Fruit fly (Drosophila melanogaster): Measurements from ENCODE around the gene sog.

The sog gene

DNA sequence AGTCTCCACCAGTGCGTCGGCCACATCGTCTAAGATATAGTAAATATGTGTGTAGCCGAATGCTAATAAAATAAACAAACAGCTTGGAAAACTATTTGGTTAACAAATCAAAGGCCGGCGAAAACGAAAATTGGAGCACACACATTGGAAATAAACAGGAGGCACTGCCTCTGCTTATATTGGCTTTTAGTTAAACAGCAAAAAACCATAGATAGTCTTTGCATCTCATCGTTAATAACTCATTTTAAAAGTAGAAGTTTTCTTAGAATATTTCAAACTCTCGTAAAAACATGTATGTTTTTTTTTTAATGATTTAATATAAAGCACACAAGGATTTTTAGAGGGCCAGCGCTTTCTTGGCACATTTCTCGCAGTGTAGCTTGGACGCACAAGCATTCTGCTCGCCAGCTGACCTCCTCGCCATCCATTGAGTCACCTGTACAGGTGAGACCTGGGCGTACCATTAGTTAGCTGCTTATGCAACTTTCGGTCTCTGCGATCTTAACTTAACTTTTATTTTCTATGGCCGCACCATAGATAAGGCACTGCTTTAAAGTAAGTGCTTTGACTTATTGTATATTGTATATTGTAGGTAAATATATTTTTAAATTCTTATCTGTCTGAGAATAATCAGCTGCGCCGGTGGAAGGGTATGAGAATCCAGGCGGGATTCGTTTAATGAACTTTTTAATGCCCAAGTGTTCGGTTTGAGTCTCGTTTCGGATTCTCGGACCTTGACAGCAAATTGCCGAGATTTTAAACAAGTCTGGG lies 41.3 kb downstream of the sog start (continued):
- TF ChIP-seq CG4617 (GFP tag; optimal IDR thresholded peaks at IDR 0.05; ENCODE audit: borderline replicate concordance) = no peak
- peak; percentile 50 for TF ChIP-seq CG6813 (GFP tag; optimal IDR thresholded peaks at IDR 0.05)
- peak; percentile 44 for TF ChIP-seq nmo (GFP tag; optimal IDR thresholded peaks at IDR 0.05)
- peak; percentile 67 for TF ChIP-seq gem (tag; optimal IDR thresholded peaks at IDR 0.05)
- peak; percentile 9 for TF ChIP-seq D19B (GFP tag; optimal IDR thresholded peaks at IDR 0.05)
- TF ChIP-seq kay (GFP tag; optimal IDR thresholded peaks at IDR 0.05) = peak; percentile 13
- peak; percentile 27; the same call in 1 of the 2 replicates for TF ChIP-seq CG14441 (GFP tag; IDR thresholded peaks at IDR 0.05)
- TF ChIP-seq abd-A (tag; optimal IDR thresholded peaks at IDR 0.05) = no peak
- peak; percentile 18 for TF ChIP-seq dmrt11E (tag; optimal IDR thresholded peaks at IDR 0.05)
- no peak for TF ChIP-seq sim (GFP tag; IDR thresholded peaks at IDR 0.05)
- no peak for TF ChIP-seq CG13624 (GFP tag; optimal IDR thresholded peaks at IDR 0.05)
- TF ChIP-seq croc (GFP tag; conservative IDR thresholded peaks at IDR 0.05) = 0 out of 3 replicates have a peak, but pooled peaks have one; percentile 30
- TF ChIP-seq Ada2b (GFP tag; IDR thresholded peaks at IDR 0.05) = peak; percentile 29; the same call in 1 of the 2 replicates
- TF ChIP-seq Dek (tag; optimal IDR thresholded peaks at IDR 0.05) = no peak
- TF ChIP-seq ci (GFP tag; IDR thresholded peaks at IDR 0.05) = peak; percentile 62; the same call in 2 of the 3 replicates
- TF ChIP-seq Awh (GFP tag; IDR thresholded peaks at IDR 0.05) = peak; percentile 45; the same call in 1 of the 2 replicates
- peak; percentile 49 for TF ChIP-seq HHEX (GFP tag; optimal IDR thresholded peaks at IDR 0.05)
- peak; percentile 54 for TF ChIP-seq CG9727 (GFP tag; optimal IDR thresholded peaks at IDR 0.05)
- peak; percentile 41 for TF ChIP-seq Fer1 (GFP tag; optimal IDR thresholded peaks at IDR 0.05)
- TF ChIP-seq cwo (GFP tag; optimal IDR thresholded peaks at IDR 0.05) = peak; percentile 7
- peak; percentile 53 for TF ChIP-seq CG31441 (GFP tag; IDR thresholded peaks at IDR 0.05)
- TF ChIP-seq Hr51 (GFP tag; optimal IDR thresholded peaks at IDR 0.05) = peak; percentile 7 to 63
- peak; percentile 11 for TF ChIP-seq CG13296 (GFP tag; optimal IDR thresholded peaks at IDR 0.05)
- peak; percentile 41 for TF ChIP-seq CoRest (tag; optimal IDR thresholded peaks at IDR 0.05)
- peak; percentile 13 for TF ChIP-seq Hsf (GFP tag; optimal IDR thresholded peaks at IDR 0.05)
- peak; percentile 32; the same call in 1 of the 2 replicates for TF ChIP-seq E2f2 (GFP tag; IDR thresholded peaks at IDR 0.05)
- peak; percentile 41; the same call in 1 of the 2 replicates for TF ChIP-seq CG32772 (GFP tag; IDR thresholded peaks at IDR 0.05)
- TF ChIP-seq Asciz (GFP tag; optimal IDR thresholded peaks at IDR 0.05) = peak; percentile 22
- TF ChIP-seq gcm2 (GFP tag; optimal IDR thresholded peaks at IDR 0.05) = no peak
- TF ChIP-seq CG11085 (GFP tag; IDR thresholded peaks at IDR 0.05) = no peak
- peak; percentile 38 for TF ChIP-seq stc (GFP tag; IDR thresholded peaks at IDR 0.05)
- peak; percentile 3 for TF ChIP-seq gcm (GFP tag; optimal IDR thresholded peaks at IDR 0.05)
- TF ChIP-seq cad (GFP tag; optimal IDR thresholded peaks at IDR 0.05) = no peak
- peak; percentile 15 for TF ChIP-seq CG7786 (GFP tag; optimal IDR thresholded peaks at IDR 0.05)
- TF ChIP-seq CG2712 (tag; optimal IDR thresholded peaks at IDR 0.05) = peak; percentile 23
- TF ChIP-seq CG9215 (GFP tag; IDR thresholded peaks at IDR 0.05) = peak; percentile 74
- TF ChIP-seq CHES-1-like (GFP tag; optimal IDR thresholded peaks at IDR 0.05) = peak; percentile 13
- TF ChIP-seq CG8281 (tag; optimal IDR thresholded peaks at IDR 0.05) = no peak
- TF ChIP-seq HLHmδ (GFP tag; optimal IDR thresholded peaks at IDR 0.05) = no peak
- peak; percentile 51 for TF ChIP-seq CG7839 (tag; optimal IDR thresholded peaks at IDR 0.05)
- 0 out of 2 replicates have a peak, but pooled peaks have one; percentile 29 for TF ChIP-seq sob (GFP tag; IDR thresholded peaks at IDR 0.05)
- peak; percentile 42 for TF ChIP-seq Hmr (GFP tag; optimal IDR thresholded peaks at IDR 0.05)
- TF ChIP-seq peb (GFP tag; IDR thresholded peaks at IDR 0.05) = no peak
- peak; percentile 29 for TF ChIP-seq CG10209 (GFP tag; optimal IDR thresholded peaks at IDR 0.05)
- TF ChIP-seq Xrp1 (GFP tag; IDR thresholded peaks at IDR 0.05) = 0 out of 2 replicates have a peak, but pooled peaks have one; percentile 34
- TF ChIP-seq Ssrp (tag; optimal IDR thresholded peaks at IDR 0.05) = peak; percentile 16
- TF ChIP-seq CG11456 (GFP tag; IDR thresholded peaks at IDR 0.05) = peak; percentile 49; the same call in 1 of the 3 replicates
- TF ChIP-seq CG42726 (GFP tag; IDR thresholded peaks at IDR 0.05; ENCODE audit: partially characterized antibody) = no peak
